Worm (Caenorhabditis elegans): Measurements from ENCODE around the gene F43C11.6.

Gene F43C11.6

ce11 chrII:2300861-2301260, 41.4 kb upstream of the F43C11.6 start, which contains the start of gene B0281.5:
B0281.5 (minus strand) TSS chrII:2300961.
- no peak for TF ChIP-seq mls-2 (tag; optimal IDR thresholded peaks at IDR 0.05)
- TF ChIP-seq unc-39 (tag; optimal IDR thresholded peaks at IDR 0.05): no peak
- peak; percentile 37 for TF ChIP-seq nhr-2 (tag; optimal IDR thresholded peaks at IDR 0.05)
- TF ChIP-seq ceh-39 (tag; optimal IDR thresholded peaks at IDR 0.05): peak; percentile 21
- no peak for TF ChIP-seq hlh-1 (tag; optimal IDR thresholded peaks at IDR 0.05)
- no peak for TF ChIP-seq flh-1 (GFP tag; optimal IDR thresholded peaks at IDR 0.05)

ce11 chrII:2302330-2302729, 39.9 kb upstream of the F43C11.6 start, which contains the start of gene B0281.6:
B0281.6 (minus strand) TSS chrII:2302430.
- TF ChIP-seq ztf-11 (tag; optimal IDR thresholded peaks at IDR 0.05) (no peak), lin-13 (tag; optimal IDR thresholded peaks at IDR 0.05) (no peak), lin-32 (GFP tag; optimal IDR thresholded peaks at IDR 0.05) (no peak), sem-2 (GFP tag; optimal IDR thresholded peaks at IDR 0.05) (no peak), ceh-43 (GFP tag; optimal IDR thresholded peaks at IDR 0.05) (no peak), mab-5 (tag; optimal IDR thresholded peaks at IDR 0.05) (no peak), nhr-237 (tag; optimal IDR thresholded peaks at IDR 0.05) (no peak), lsy-2 (tag; optimal IDR thresholded peaks at IDR 0.05) (no peak), zip-8 (tag; optimal IDR thresholded peaks at IDR 0.05) (no peak), hlh-1 (tag; optimal IDR thresholded peaks at IDR 0.05) (no peak), tbx-8 (GFP tag; optimal IDR thresholded peaks at IDR 0.05) (no peak)

ce11 chrII:2304575-2304974, 37.7 kb upstream of the F43C11.6 start:
- no peak for TF ChIP-seq sem-2 (GFP tag; optimal IDR thresholded peaks at IDR 0.05)
- no peak for TF ChIP-seq ceh-39 (tag; optimal IDR thresholded peaks at IDR 0.05)
- TF ChIP-seq mab-5 (tag; optimal IDR thresholded peaks at IDR 0.05): no peak
- TF ChIP-seq cnd-1 (tag; optimal IDR thresholded peaks at IDR 0.05): no peak
- no peak for TF ChIP-seq nhr-76 (tag; optimal IDR thresholded peaks at IDR 0.05)
- TF ChIP-seq pha-4 (tag; optimal IDR thresholded peaks at IDR 0.05): no peak
- no peak for TF ChIP-seq M03D4.4 (tag; optimal IDR thresholded peaks at IDR 0.05)
- no peak for TF ChIP-seq ztf-11 (tag; optimal IDR thresholded peaks at IDR 0.05)
- no peak for TF ChIP-seq drap-1 (GFP tag; optimal IDR thresholded peaks at IDR 0.05)
- TF ChIP-seq mls-2 (tag; optimal IDR thresholded peaks at IDR 0.05): no peak
- TF ChIP-seq ham-2 (GFP tag; optimal IDR thresholded peaks at IDR 0.05): no peak
- no peak for TF ChIP-seq nhr-2 (tag; optimal IDR thresholded peaks at IDR 0.05)
- no peak for TF ChIP-seq nhr-237 (tag; optimal IDR thresholded peaks at IDR 0.05)
- TF ChIP-seq snpc-4 (tag; optimal IDR thresholded peaks at IDR 0.05): no peak
- TF ChIP-seq tbx-8 (GFP tag; optimal IDR thresholded peaks at IDR 0.05): no peak
- TF ChIP-seq nhr-28 (tag; optimal IDR thresholded peaks at IDR 0.05): no peak
- TF ChIP-seq lin-13 (tag; optimal IDR thresholded peaks at IDR 0.05): no peak
- no peak for TF ChIP-seq elt-3 (tag; optimal IDR thresholded peaks at IDR 0.05)

- TF ChIP-seq bed-3 (GFP tag; optimal IDR thresholded peaks at IDR 0.05): no peak
- no peak for TF ChIP-seq unc-39 (tag; optimal IDR thresholded peaks at IDR 0.05)
- TF ChIP-seq ces-1 (GFP tag; optimal IDR thresholded peaks at IDR 0.05): no peak
Measured at ce11 chrII:2305507-2305906, 36.7 kb upstream of the F43C11.6 start.

- no peak for TF ChIP-seq lsy-2 (tag; optimal IDR thresholded peaks at IDR 0.05)
- no peak for TF ChIP-seq ceh-43 (GFP tag; optimal IDR thresholded peaks at IDR 0.05)
- TF ChIP-seq snpc-4 (tag; optimal IDR thresholded peaks at IDR 0.05): no peak
- no peak for TF ChIP-seq cnd-1 (tag; optimal IDR thresholded peaks at IDR 0.05)
- no peak for TF ChIP-seq unc-120 (tag; optimal IDR thresholded peaks at IDR 0.05; ENCODE audit: poor library complexity, severe bottlenecking)
- TF ChIP-seq ceh-83 (GFP tag; optimal IDR thresholded peaks at IDR 0.05): no peak
- TF ChIP-seq mls-2 (tag; optimal IDR thresholded peaks at IDR 0.05): no peak
- no peak for TF ChIP-seq ceh-39 (tag; optimal IDR thresholded peaks at IDR 0.05)
- no peak for TF ChIP-seq nhr-2 (tag; optimal IDR thresholded peaks at IDR 0.05)
- no peak for TF ChIP-seq nhr-12 (tag; optimal IDR thresholded peaks at IDR 0.05)
- no peak for TF ChIP-seq ztf-11 (tag; optimal IDR thresholded peaks at IDR 0.05)
- TF ChIP-seq unc-39 (tag; optimal IDR thresholded peaks at IDR 0.05): no peak
- no peak for TF ChIP-seq elt-1 (tag; optimal IDR thresholded peaks at IDR 0.05; ENCODE audit: borderline replicate concordance, insufficient read depth)
- TF ChIP-seq pha-4 (tag; optimal IDR thresholded peaks at IDR 0.05): no peak
- no peak for TF ChIP-seq mep-1 (tag; optimal IDR thresholded peaks at IDR 0.05)
- no peak for TF ChIP-seq flh-1 (GFP tag; optimal IDR thresholded peaks at IDR 0.05)
- no peak for TF ChIP-seq nhr-237 (tag; optimal IDR thresholded peaks at IDR 0.05)
- TF ChIP-seq unc-62 (GFP tag; optimal IDR thresholded peaks at IDR 0.05): no peak
- TF ChIP-seq mab-5 (tag; optimal IDR thresholded peaks at IDR 0.05): no peak
- no peak for TF ChIP-seq blmp-1 (tag; optimal IDR thresholded peaks at IDR 0.05)
Measured at ce11 chrII:2306741-2307140, 35.5 kb upstream of the F43C11.6 start, which contains the start of gene B0281.3. B0281.3 (plus strand) TSS chrII:2307041.
